Fruit fly (Drosophila melanogaster) whole organism: ENCODE results near the gene CG7215.

Source experiments
- CG8478 ChIP-seq: fragments of >200 bp; optimal IDR thresholded peaks from 2 replicates; lab custom pipeline; 2018; ENCODE audit warnings: inconsistent platforms
- EcR ChIP-seq, 2 experiments: fragments of >200 bp; optimal IDR thresholded peaks; 2 replicates each; lab custom pipeline; 2017; ENCODE audit warnings: missing biosample characterization in 2 of 2, missing genetic modification characterization in 2 of 2, missing genetic modification reagents in 2 of 2

- TF ChIP-seq CG8478 = no peak
- no peak for TF ChIP-seq EcR (GFP tag; optimal IDR thresholded peaks at IDR 0.05; lab: Kevin White, UChicago)
These were observed 29.5 kb upstream of the CG7215 start for dm6 chr3R:18196622-18196990.
